Worm (Caenorhabditis elegans) whole organism, L3 larva: Measurements from ENCODE around the gene F38B7.2.

Experiments used
- R02D3.7 ChIP-seq: fragments of 150-350 bp; optimal IDR thresholded peaks from 2 replicates; lab custom pipeline; 2014; ENCODE audit warnings: missing biosample characterization, missing genetic modification characterization
- ZK546.5 ChIP-seq: sonication (generic microtip); optimal IDR thresholded peaks from 2 replicates; lab custom pipeline; 2017; ENCODE audit warnings: missing biosample characterization, missing genetic modification characterization
- ceh-28 ChIP-seq: fragments of 150-350 bp; optimal IDR thresholded peaks from 2 replicates; lab custom pipeline; 2014; ENCODE audit warnings: missing biosample characterization, missing genetic modification reagents, missing genetic modification characterization
- daf-12 ChIP-seq: fragments of 150-350 bp; optimal IDR thresholded peaks from 2 replicates; lab custom pipeline; 2014; ENCODE audit warnings: missing biosample characterization, missing genetic modification reagents, missing genetic modification characterization
- egl-27 ChIP-seq: sonication (generic microtip); optimal IDR thresholded peaks from 4 replicates; lab custom pipeline; 2017; ENCODE audit warnings: missing biosample characterization, missing genetic modification reagents, missing genetic modification characterization
- egl-5 ChIP-seq: fragments of 150-350 bp; optimal IDR thresholded peaks from 2 replicates; lab custom pipeline; 2017; ENCODE audit warnings: missing biosample characterization, missing genetic modification reagents, missing genetic modification characterization, inconsistent platforms
- elt-2 ChIP-seq: sonication (generic microtip); optimal IDR thresholded peaks from 2 replicates; lab custom pipeline; 2016; ENCODE audit warnings: missing genetic modification reagents, mild to moderate bottlenecking, missing genetic modification characterization, missing compliant biosample characterization
- elt-3 ChIP-seq, 3 experiments: fragments of 150-350 bp in 1 of 3; sonication (generic microtip) in 2 of 3; optimal IDR thresholded peaks; 2 replicates in 2 of 3; 4 replicates in 1 of 3; lab custom pipeline; 2014 to 2017; ENCODE audit warnings: missing biosample characterization in 3 of 3, missing genetic modification characterization in 3 of 3
- fkh-2 ChIP-seq: fragments of 150-350 bp; optimal IDR thresholded peaks from 2 replicates; lab custom pipeline; 2014; ENCODE audit warnings: missing biosample characterization, missing genetic modification reagents, missing genetic modification characterization
- hmg-11 ChIP-seq: sonication (generic microtip); optimal IDR thresholded peaks from 2 replicates; lab custom pipeline; 2016; ENCODE audit warnings: missing genetic modification characterization, missing compliant biosample characterization
- lin-15B ChIP-seq: fragments of 150-350 bp; optimal IDR thresholded peaks from 2 replicates; lab custom pipeline; 2014; ENCODE audit warnings: missing biosample characterization, missing genetic modification characterization
- lin-39 ChIP-seq: fragments of 150-350 bp; optimal IDR thresholded peaks from 2 replicates; lab custom pipeline; 2018; ENCODE audit warnings: missing biosample characterization, missing genetic modification reagents, missing genetic modification characterization
- mml-1 ChIP-seq: fragments of 150-350 bp; sonication (generic microtip); optimal IDR thresholded peaks from 3 replicates; lab custom pipeline; 2014; ENCODE audit warnings: missing biosample characterization, missing genetic modification characterization
- nfya-1 ChIP-seq: sonication (generic microtip); optimal IDR thresholded peaks from 2 replicates; lab custom pipeline; 2017; ENCODE audit warnings: missing genetic modification characterization, mild to moderate bottlenecking, missing compliant biosample characterization, antibody characterized with exemption, moderate library complexity; ENCODE audit not compliant: insufficient read depth
- nhr-12 ChIP-seq: fragments of 150-350 bp; optimal IDR thresholded peaks from 2 replicates; lab custom pipeline; 2014; ENCODE audit warnings: missing biosample characterization, missing genetic modification characterization
- nhr-237 ChIP-seq: fragments of 150-350 bp; optimal IDR thresholded peaks from 2 replicates; lab custom pipeline; 2014; ENCODE audit warnings: missing biosample characterization, missing genetic modification characterization
- nhr-28 ChIP-seq: fragments of 150-350 bp; optimal IDR thresholded peaks from 2 replicates; lab custom pipeline; 2014; ENCODE audit warnings: missing biosample characterization, missing genetic modification characterization
- nhr-76 ChIP-seq: fragments of 150-350 bp; sonication (generic microtip); optimal IDR thresholded peaks from 5 replicates; lab custom pipeline; 2014; ENCODE audit warnings: missing biosample characterization, missing genetic modification characterization
- nhr-77 ChIP-seq: fragments of 150-350 bp; optimal IDR thresholded peaks from 2 replicates; lab custom pipeline; 2014; ENCODE audit warnings: missing biosample characterization, missing genetic modification characterization
- pha-4 ChIP-seq: fragments of 150-350 bp; optimal IDR thresholded peaks from 2 replicates; lab custom pipeline; 2014; ENCODE audit warnings: missing biosample characterization, missing genetic modification reagents, missing genetic modification characterization
- pqm-1 ChIP-seq: fragments of 150-350 bp; optimal IDR thresholded peaks from 2 replicates; lab custom pipeline; 2017; ENCODE audit warnings: missing biosample characterization, missing genetic modification characterization, inconsistent platforms
- skn-1 ChIP-seq: fragments of 150-350 bp; optimal IDR thresholded peaks from 2 replicates; lab custom pipeline; 2014; ENCODE audit warnings: missing biosample characterization, missing genetic modification characterization
- snpc-4 ChIP-seq: fragments of 150-350 bp; optimal IDR thresholded peaks from 2 replicates; lab custom pipeline; 2014; ENCODE audit warnings: missing biosample characterization, missing genetic modification characterization
- tbx-2 ChIP-seq: sonication (generic microtip); optimal IDR thresholded peaks from 2 replicates; lab custom pipeline; 2016; ENCODE audit warnings: mild to moderate bottlenecking, missing genetic modification characterization, missing compliant biosample characterization
- unc-39 ChIP-seq: sonication (generic microtip); optimal IDR thresholded peaks from 4 replicates; lab custom pipeline; 2017; ENCODE audit warnings: missing biosample characterization, missing genetic modification characterization
- zag-1 ChIP-seq: fragments of 150-350 bp; optimal IDR thresholded peaks from 2 replicates; lab custom pipeline; 2014; ENCODE audit warnings: missing biosample characterization, missing genetic modification characterization
- ztf-11 ChIP-seq: fragments of 150-350 bp; optimal IDR thresholded peaks from 2 replicates; lab custom pipeline; 2014; ENCODE audit warnings: missing biosample characterization, missing genetic modification characterization
- ztf-4 ChIP-seq: fragments of 150-350 bp; optimal IDR thresholded peaks from 2 replicates; lab custom pipeline; 2014; ENCODE audit warnings: missing biosample characterization, missing genetic modification characterization

The F38B7.2 gene

ce11 chrV:11589433-11589832 is 45.7 kb downstream of the F38B7.2 start, which contains the start of gene srx-82:
Gene srx-82 (plus strand): TSS chrV:11589733.
- TF ChIP-seq egl-27 (tag; lab: Kevin White, UChicago) (no peak), zag-1 (tag; lab: Kevin White, UChicago) (no peak), nhr-237 (tag; lab: Kevin White, UChicago) (no peak)

- TF ChIP-seq nhr-28 (tag; lab: Kevin White, UChicago) (no peak), ceh-28 (tag; lab: Kevin White, UChicago) (no peak), mml-1 (no peak), R02D3.7 (tag; lab: Kevin White, UChicago) (no peak), lin-15B (tag; lab: Kevin White, UChicago) (no peak), elt-3 (tag; optimal IDR thresholded peaks at IDR 0.05; lab: Kevin White, UChicago) (no peak), nhr-76 (tag; lab: Kevin White, UChicago) (no peak), ztf-4 (tag; lab: Kevin White, UChicago) (no peak), skn-1 (no peak), ztf-11 (tag; lab: Kevin White, UChicago) (no peak), nfya-1 (no peak), daf-12 (tag; lab: Kevin White, UChicago) (no peak), fkh-2 (tag; lab: Kevin White, UChicago) (no peak), egl-5 (tag; lab: Kevin White, UChicago) (no peak), pqm-1 (no peak), hmg-11 (tag; lab: Kevin White, UChicago) (no peak)
Measured at ce11 chrV:11593427-11593826, 49.7 kb downstream of the F38B7.2 start, which contains the start of gene srx-80. Gene srx-80 (plus strand): TSS chrV:11593727.

- TF ChIP-seq nhr-237 (tag; lab: Kevin White, UChicago) (no peak), ztf-11 (tag; lab: Kevin White, UChicago) (no peak), nfya-1 (no peak), ZK546.5 (tag; lab: Kevin White, UChicago) (no peak), tbx-2 (tag; lab: Kevin White, UChicago) (no peak), lin-39 (tag; lab: Kevin White, UChicago) (no peak), R02D3.7 (tag; lab: Kevin White, UChicago) (no peak), zag-1 (tag; lab: Kevin White, UChicago) (no peak), snpc-4 (tag; lab: Kevin White, UChicago) (no peak), pha-4 (no peak), egl-5 (tag; lab: Kevin White, UChicago) (no peak), ztf-4 (tag; lab: Kevin White, UChicago) (no peak), nhr-76 (tag; lab: Kevin White, UChicago) (no peak), nhr-77 (tag; lab: Kevin White, UChicago) (no peak), daf-12 (tag; lab: Kevin White, UChicago) (no peak), unc-39 (no peak), elt-2 (no peak), nhr-12 (tag; lab: Kevin White, UChicago) (no peak)
Measured at ce11 chrV:11593888-11594287, 50.1 kb downstream of the F38B7.2 start.
